Fruit fly (Drosophila melanogaster): Measurements from ENCODE around the gene RpS13.

RpS13 gene

dm6 chr2L:8395996-8396699 lies 31.7 kb upstream of the RpS13 start, which contains the start of the genes Peritrophin-15a and CG13385:
TSS of gene Peritrophin-15a (minus strand) at chr2L:8396096.
TSS of gene CG13385 (plus strand) at chr2L:8396649.
- no peak for TF ChIP-seq CG9139 (GFP tag; optimal IDR thresholded peaks at IDR 0.05)
- no peak for TF ChIP-seq achi (GFP tag; optimal IDR thresholded peaks at IDR 0.05)
- TF ChIP-seq net (GFP tag; optimal IDR thresholded peaks at IDR 0.05), result no peak
- TF ChIP-seq esn (GFP tag; optimal IDR thresholded peaks at IDR 0.05), result no peak
- no peak for TF ChIP-seq CG10631 (GFP tag; optimal IDR thresholded peaks at IDR 0.05)
- TF ChIP-seq CG6276 (GFP tag; optimal IDR thresholded peaks at IDR 0.05), result no peak
- TF ChIP-seq CG31627 (GFP tag; optimal IDR thresholded peaks at IDR 0.05), result no peak
- TF ChIP-seq Ets96B (tag; optimal IDR thresholded peaks at IDR 0.05), result no peak
- no peak for TF ChIP-seq Gug (GFP tag; IDR thresholded peaks at IDR 0.05)
- no peak for TF ChIP-seq CG8632 (GFP tag; optimal IDR thresholded peaks at IDR 0.05)

DNA sequence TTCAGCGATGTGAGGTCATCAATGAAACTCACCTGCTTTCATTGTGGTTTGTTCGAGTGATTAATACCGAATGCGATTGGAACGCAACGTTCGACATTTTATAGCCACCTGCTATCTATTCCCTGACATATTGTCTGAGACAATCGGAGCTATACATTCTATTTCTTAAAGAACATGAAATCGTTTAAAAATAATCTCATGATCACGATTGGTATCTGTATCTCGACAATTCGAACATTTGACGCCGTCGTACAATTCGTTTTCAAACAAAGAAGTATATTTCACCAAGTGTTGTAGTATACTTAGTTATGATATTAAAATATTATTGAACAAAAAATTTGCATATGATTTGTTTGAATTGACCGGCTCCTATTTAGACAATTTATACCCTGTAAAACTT lies 30.4 kb upstream of the RpS13 start, which contains the start of gene Peritrophin-15b:
Gene Peritrophin-15b, minus strand, starts transcription at position 101 of the 400 bp plus-strand sequence.
- TF ChIP-seq Eip93F (GFP tag; optimal IDR thresholded peaks at IDR 0.05), result no peak
- TF ChIP-seq spab (GFP tag; optimal IDR thresholded peaks at IDR 0.05), result no peak
- no peak for TF ChIP-seq CG11762 (GFP tag; optimal IDR thresholded peaks at IDR 0.05; ENCODE audit: insufficient read depth)
- no peak for TF ChIP-seq svp (GFP tag)
- no peak for TF ChIP-seq CG8319 (GFP tag; optimal IDR thresholded peaks at IDR 0.05)
- TF ChIP-seq CG6854 (GFP tag; optimal IDR thresholded peaks at IDR 0.05), result no peak
- no peak for TF ChIP-seq Sox15 (GFP tag; optimal IDR thresholded peaks at IDR 0.05)

- no peak for TF ChIP-seq ss (GFP tag; optimal IDR thresholded peaks at IDR 0.05)
- no peak for TF ChIP-seq Hr38 (GFP tag; optimal IDR thresholded peaks at IDR 0.05)
- no peak for TF ChIP-seq Gug (GFP tag; IDR thresholded peaks at IDR 0.05)
- TF ChIP-seq CG10631 (GFP tag; optimal IDR thresholded peaks at IDR 0.05), result no peak
- no peak for TF ChIP-seq CG8119 (GFP tag; IDR thresholded peaks at IDR 0.05)
- no peak for TF ChIP-seq Met (GFP tag; optimal IDR thresholded peaks at IDR 0.05)
- TF ChIP-seq Ets96B (tag; optimal IDR thresholded peaks at IDR 0.05), result no peak
- TF ChIP-seq OdsH (GFP tag; optimal IDR thresholded peaks at IDR 0.05), result no peak
- TF ChIP-seq CG3032 (tag; optimal IDR thresholded peaks at IDR 0.05), result no peak
These were observed 29.7 kb upstream of the RpS13 start, which contains the start of gene lectin-29Ca for dm6 chr2L:8394180-8394579. TSS of gene lectin-29Ca (minus strand) at chr2L:8394280.

DNA sequence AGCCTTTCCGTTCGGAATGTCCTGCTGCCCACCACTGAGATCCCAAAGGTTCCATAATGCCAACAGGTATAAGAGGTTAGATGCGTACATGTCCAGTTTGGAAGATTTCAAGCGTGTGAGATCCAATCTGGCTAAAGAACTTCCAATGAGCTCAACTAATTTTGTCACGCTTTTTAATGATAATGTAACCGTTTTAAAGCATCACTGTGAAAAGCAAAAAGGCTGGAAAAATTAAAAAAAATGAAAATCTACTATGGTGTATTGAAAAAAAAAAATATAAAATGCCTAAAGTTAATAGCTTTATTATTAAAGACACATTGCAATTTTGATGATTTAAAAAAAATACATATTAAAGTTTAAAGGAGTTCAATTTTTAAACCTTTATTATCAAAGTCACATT lies 28.7 kb upstream of the RpS13 start, which contains the start of gene Acp29AB:
Gene Acp29AB, minus strand, starts transcription at position 101 of the 400 bp plus-strand sequence.
- TF ChIP-seq fkh (GFP tag; optimal IDR thresholded peaks at IDR 0.05), result no peak

- no peak for TF ChIP-seq CG1621 (tag; optimal IDR thresholded peaks at IDR 0.05)
- TF ChIP-seq Smox (GFP tag; optimal IDR thresholded peaks at IDR 0.05), result no peak
- no peak for TF ChIP-seq CG6854 (GFP tag; optimal IDR thresholded peaks at IDR 0.05)
- no peak for TF ChIP-seq CG4318 (GFP tag; optimal IDR thresholded peaks at IDR 0.05)
- TF ChIP-seq Eip75B (GFP tag; optimal IDR thresholded peaks at IDR 0.05), result no peak
- no peak for TF ChIP-seq ss (GFP tag; optimal IDR thresholded peaks at IDR 0.05)
- no peak for TF ChIP-seq CG10669 (GFP tag; optimal IDR thresholded peaks at IDR 0.05)
- no peak for TF ChIP-seq CG34406 (GFP tag; optimal IDR thresholded peaks at IDR 0.05)
These were observed 27.8 kb upstream of the RpS13 start, which contains the start of gene CG42820 for dm6 chr2L:8392298-8392697. TSS of gene CG42820 (minus strand) at chr2L:8392398.

DNA sequence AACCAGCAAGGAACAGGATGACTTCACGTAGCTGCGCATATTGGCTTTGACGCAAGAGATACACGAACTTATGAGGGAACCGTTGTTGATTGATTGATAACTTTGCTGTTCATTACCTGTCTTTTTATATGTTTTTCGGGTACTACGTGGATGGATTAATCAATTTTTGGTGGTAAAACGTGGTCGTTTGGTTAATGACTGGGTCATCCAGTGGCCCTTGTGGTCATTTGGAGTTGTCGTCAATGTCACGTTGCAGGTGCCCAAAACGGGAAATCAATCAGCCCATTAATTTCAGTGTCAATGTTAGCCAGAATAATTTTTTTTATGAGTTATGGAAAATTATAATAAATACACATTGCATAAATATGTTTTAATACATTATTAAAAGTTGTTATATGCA lies 24.8 kb upstream of the RpS13 start, which contains the start of gene CG42819:
Gene CG42819, minus strand, starts transcription at position 101 of the 400 bp plus-strand sequence.
- TF ChIP-seq Eip93F (GFP tag; optimal IDR thresholded peaks at IDR 0.05) (no peak), ss (GFP tag; optimal IDR thresholded peaks at IDR 0.05) (no peak), dac (GFP tag; optimal IDR thresholded peaks at IDR 0.05) (no peak), CG11294 (GFP tag; IDR thresholded peaks at IDR 0.05) (no peak)

All from whole organism, prepupa.